Fruit fly (Drosophila melanogaster) ovary, adult (tissue): ENCODE data around the gene Tet.

Experiments
- CG17801 ChIP-seq: fragments of 200-800 bp; optimal IDR thresholded peaks from 2 replicates; lab custom pipeline; 2019; ENCODE audit warnings: missing biosample characterization, mild to moderate bottlenecking, missing genetic modification characterization, moderate library complexity; ENCODE audit not compliant: partially characterized antibody

Gene Tet

DNA sequence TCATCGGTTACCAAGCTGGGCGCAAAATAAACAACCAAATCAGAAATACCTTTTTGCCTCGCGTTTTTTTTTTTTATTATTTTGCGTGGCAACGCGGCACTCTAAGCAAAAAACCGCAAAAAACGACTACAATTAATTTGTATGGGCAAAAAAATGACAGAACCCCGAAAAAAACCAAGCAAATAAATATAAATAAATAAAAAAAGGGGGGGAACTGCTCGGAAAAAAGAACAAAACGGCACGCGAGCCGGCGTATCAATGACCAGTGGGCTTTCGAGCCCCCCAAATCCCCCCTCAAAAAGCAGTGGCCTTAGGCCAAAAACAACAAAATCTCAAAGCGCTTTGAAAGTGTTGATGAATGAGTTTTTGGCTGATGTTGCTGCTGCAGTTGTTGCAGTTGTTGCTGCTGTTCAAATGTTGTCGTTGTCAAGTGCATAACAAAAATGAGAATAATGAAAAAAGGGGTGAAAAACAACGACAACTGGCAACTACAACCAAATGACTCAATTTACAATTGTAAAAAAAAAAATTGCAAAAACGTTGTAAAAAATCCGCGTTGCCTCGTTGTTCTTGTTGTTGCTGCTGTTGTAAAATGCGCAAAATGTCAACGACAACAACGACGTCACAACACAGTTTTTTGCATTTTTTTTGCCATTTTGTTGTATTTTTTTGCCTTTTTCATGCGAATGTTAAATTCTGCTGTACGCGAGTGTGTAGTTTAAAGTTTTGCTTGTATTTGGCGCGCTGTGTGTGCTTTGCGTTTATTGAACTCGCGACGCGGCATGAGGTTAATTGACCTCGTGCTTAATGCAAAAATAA lies 73.6 kb downstream of the Tet start:
- peak; percentile 98 for TF ChIP-seq CG17801 (GFP tag; lab: Kevin White, UChicago)

DNA sequence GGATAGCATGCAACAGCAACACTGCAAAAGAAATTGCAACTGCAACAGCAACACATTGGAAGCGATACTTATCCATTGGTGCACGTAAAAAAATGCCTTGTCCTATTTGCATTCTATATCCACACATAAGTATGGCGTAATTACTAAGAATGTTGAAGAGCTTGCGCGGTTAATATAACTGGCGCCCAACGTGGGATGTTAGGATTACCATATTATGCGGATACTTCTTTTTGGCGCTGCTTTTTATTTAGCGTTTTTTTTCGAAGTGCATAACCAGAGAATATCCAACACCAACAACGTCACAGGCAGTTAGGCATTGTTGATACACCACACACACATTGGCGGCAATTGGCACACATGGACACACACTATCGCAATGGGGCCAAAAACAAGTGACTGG lies 76.9 kb downstream of the Tet start:
- no peak for TF ChIP-seq CG17801 (GFP tag; lab: Kevin White, UChicago)

DNA sequence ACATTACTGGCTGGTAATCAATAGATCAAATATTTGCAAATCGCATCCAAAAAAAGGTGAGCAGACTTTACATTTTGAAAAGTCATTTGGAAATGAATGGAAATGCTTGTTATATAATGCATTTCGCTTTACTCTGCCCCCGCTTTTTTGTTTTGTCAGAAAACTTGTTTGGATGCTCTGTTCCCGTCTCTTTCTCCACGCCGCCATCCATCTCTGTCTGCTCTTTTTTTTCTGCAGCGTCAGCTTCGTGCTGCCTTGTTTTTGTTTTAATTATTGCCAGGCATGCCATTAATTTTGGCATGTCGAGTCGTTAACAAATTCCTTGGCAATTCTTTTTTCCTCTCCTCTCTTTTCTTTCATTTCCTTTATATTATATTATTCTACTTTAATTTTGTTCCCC lies 77.6 kb downstream of the Tet start:
- no peak for TF ChIP-seq CG17801 (GFP tag; lab: Kevin White, UChicago)

DNA sequence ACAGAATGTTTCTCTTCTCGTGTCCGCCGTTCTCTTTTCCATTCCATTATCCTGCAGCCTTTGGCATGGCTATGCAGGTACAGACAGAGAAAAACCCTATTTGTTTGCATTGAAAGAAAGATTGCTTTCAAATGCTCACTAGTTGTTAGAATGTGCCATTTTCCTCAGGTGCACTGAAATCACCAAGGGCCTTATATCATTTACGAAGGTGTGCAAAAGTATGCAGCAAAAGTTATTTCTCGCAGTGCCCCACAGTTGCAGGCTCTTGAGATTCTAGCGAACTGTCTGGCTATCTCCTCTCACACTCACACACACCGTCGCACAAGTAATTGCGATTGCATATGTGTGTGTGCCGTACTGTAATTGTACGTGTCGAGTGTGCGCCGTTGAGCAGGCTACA lies 78.6 kb downstream of the Tet start:
- no peak for TF ChIP-seq CG17801 (GFP tag; lab: Kevin White, UChicago)

DNA sequence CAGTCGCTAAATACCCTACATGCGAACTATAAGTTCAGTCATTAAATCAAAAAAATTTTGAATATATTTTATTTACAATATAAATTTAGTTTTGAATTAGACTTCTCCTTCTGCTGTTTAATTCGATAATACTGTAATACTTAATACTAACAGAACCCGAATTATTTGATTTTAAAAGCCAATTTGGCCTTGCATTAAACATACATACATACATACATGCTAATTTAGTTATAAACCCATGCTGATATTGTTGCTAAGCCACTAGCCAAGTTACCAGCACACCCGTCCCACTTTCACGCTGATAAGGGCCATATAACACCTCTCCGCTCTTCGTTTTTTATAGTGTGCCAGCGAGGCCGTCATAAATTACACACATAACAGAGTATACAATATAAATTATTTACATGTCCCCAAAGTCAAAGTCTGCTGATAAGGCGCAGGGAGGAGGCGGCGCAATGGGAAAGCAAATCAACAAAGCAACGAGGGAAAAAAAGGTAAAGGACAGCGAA lies 79.8 kb downstream of the Tet start:
- peak; percentile 56 for TF ChIP-seq CG17801 (GFP tag; lab: Kevin White, UChicago)

DNA sequence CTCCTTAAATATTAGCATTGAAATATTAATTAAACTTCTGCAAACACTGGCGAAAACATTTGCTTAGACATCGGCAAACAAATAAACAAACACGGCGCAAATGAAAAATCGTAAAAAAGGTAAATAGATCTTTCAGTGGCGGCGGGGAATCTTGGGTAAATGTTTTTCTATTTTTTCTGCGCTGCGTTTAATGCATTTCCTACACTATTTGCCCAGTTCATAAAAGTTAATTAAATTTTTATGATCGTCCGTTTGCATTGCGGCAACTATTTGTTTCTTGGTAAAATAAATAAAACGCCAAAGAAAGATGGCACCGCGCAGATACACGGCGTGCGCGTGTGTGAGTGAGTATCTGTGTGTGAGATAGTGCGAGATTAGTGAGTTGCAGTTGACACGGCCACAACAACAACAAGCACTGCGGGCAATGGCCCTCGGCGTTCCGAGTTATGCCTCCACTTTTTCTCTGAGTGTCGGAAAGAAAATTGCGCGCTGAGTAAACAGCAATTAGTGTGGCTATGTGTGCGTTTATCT lies 80.4 kb downstream of the Tet start:
- peak; percentile 11 for TF ChIP-seq CG17801 (GFP tag; lab: Kevin White, UChicago)

DNA sequence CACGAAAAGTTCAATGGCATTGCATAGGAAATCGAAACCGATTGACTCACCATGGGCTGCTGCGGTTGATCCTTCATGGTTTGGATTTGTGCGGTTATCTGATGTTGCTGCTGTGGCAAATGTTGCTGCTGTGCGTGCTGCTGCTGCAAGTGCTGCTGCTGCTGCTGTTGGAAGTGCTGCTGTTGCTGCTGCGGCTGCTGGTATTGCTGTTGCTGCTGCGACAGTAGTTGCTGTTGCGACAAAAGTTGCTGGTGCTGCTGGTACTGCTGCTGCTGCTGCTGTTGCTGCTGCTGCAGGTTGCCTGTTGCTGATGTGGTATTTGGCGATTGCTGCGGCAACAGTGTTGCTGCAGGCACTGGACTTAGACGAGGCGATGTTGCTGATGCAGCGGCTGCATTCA lies 82.7 kb downstream of the Tet start:
- no peak for TF ChIP-seq CG17801 (GFP tag; lab: Kevin White, UChicago)

DNA sequence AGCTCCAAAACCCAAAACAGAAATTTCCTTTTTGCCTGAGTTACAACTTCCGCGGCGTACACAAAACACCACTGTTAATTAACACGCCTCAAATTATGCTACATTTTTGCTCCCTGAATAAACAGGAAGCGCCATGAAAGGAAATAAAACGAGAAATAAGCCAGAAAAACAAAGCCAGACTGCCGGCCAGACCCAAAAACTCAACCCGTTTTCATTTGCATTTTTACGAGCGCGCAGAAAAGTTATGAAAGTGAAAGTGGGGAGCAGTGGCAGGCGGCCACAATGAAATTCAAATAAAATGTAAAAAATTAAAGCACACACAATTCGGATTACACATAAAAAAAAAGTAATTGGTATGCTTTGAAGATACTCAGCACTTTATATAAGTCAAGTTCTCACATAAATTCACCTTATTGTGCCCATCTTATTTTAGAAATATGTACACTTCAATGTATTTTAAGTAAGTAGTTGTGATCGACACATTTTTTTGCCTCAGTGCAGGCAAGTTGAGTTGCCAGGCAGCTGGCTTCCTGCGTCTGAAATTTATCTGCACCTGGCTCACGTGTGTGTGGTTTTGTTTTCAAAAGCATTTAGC lies 83.5 kb downstream of the Tet start:
- TF ChIP-seq CG17801 (GFP tag; lab: Kevin White, UChicago), result no peak

DNA sequence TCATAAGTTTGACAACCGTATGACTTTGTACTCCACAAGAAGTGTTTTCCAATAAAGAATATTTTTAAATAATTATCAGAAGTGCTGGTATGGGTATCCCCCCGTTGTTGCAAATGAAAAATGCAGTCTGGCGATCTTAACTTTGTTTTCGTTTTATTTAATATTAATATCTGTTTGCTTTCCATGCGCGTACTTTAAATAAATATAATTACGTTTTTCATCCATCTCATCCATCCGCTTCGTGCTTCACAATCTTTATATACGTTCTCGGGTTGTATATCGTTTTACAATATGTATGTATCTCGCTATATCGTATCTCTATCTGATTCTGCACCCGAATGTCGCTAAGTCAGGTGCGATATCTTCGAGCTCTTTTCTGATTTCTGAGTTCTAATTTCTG lies 93.0 kb downstream of the Tet start:
- no peak for TF ChIP-seq CG17801 (GFP tag; lab: Kevin White, UChicago)

DNA sequence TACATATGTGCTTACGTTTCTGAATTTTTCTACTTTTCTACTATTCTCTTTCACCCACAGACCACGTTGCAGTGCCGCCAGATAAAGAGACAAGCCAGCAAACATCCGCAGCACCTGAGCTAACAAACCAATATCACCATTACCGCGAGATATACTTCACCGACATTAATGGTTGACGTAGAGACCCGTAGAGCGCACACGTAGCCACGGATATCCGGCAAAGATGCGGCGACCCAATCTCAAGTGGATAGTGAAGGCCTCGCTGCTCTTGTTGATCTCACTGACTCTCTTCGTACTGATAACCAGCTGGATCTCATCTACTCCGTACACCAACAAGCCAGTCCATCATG lies 96.3 kb downstream of the Tet start:
- no peak for TF ChIP-seq CG17801 (GFP tag; lab: Kevin White, UChicago)

DNA sequence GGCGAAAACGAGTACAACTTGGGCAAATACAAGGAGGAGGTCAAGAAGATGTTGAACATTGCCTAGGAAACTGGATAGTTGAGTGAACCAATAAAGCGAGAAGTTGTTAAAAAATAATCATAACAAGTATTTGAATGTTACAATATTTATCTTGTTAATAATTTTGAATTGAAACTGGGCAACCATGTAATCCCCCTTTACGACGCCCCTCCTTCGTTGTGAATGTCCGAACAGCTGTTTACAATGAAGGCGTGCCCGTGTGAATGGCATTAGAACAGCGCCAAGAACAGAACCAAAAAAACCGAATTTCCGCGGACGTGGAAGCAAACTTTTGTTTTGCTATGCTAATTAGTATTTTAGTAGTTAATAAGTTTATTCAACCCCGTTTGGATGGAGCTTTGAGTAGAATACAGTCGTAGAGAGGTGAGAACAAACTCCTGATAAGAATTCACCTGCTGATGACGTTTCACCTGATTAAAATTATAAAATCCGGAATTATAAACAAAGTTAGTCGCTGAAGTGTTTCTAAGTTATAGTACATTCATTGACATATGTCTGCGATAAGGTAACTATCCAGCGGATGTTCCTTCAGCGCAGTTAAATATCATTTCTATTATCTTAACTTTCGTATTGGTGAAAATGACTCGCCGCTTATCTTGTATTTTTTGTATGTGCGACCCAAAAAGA lies 96.8 kb downstream of the Tet start, which contains the start of gene Pgant6:
Gene Pgant6 (plus strand): TSS at position 265 of the 687 bp plus-strand sequence.
- TF ChIP-seq CG17801 (GFP tag; lab: Kevin White, UChicago), result no peak

DNA sequence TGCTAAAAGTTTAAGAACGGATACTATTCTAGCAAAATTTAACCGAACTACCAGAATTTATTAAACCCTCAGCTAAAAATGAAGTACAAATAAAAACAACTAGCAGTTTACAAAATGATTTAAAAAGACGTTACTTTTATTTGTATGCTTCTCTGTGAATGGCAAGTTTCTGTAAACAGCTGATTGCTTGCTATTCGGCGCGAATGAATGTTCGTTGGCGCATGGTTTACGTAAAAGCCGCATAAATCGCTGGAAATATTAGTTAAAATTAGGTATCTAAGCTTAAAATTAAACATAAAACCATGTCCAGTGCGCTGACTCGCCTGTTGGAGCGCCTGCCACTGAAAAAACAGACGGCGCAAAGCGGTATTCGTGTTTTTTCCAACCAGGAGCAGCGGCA lies 98.2 kb downstream of the Tet start, which contains the start of gene mRpS35:
Gene mRpS35 (plus strand): TSS at position 189 of the 400 bp plus-strand sequence.
- TF ChIP-seq CG17801 (GFP tag; lab: Kevin White, UChicago), result no peak

DNA sequence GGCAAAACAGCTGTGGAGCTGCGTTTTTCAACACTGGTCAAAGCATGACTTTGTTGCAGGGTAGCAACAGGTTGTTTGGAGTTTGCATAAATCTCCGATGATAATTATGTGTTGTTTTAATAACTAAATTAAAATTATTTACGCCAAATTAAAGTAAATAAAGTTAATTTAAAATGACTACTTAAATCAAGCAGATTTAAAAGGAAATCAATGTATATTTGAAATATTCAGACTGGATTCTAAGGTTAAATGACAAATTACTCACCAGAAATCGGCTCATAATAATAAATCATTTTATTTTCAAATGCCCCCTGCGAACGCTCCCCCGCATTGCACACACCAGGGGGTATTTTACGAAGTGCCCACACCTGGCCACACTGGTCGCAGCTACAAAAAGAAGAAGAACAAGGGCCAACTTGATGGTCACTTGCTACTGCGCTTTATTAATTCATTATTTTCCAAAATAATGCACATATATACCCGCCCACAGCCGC lies 104.9 kb downstream of the Tet start, which contains the start of the genes CG12093 and Atg2:
Gene CG12093 (minus strand): TSS at position 40 of the 494 bp plus-strand sequence.
Gene Atg2 (plus strand): TSS at position 371 of the 494 bp plus-strand sequence.
- TF ChIP-seq CG17801 (GFP tag; lab: Kevin White, UChicago), result peak; percentile 92

DNA sequence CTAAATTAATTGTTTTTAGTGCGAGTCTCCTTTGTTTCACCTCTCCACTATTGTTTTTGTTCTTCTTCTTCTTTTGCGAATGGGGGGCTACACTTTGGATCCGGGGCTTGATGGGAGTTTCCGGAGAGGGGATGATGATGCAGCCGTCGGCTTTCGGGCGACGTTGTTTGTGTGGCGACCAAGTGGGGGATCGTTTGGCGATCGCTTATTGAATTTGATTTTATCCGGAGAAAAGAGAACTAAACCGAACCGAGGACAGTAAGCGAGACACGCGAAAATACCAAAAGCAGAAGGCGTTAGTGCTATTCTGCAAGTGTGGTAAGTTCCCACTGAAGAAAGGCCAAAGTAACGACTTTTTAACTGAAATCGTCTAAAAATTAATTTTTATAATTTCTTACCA lies 106.9 kb downstream of the Tet start, which contains the start of gene AhcyL1:
Gene AhcyL1 (minus strand): TSS at position 281 of the 400 bp plus-strand sequence.
- peak; percentile 65 for TF ChIP-seq CG17801 (GFP tag; lab: Kevin White, UChicago)
